Fruit fly (Drosophila melanogaster): ENCODE measurements around the gene CG32554.

DNA sequence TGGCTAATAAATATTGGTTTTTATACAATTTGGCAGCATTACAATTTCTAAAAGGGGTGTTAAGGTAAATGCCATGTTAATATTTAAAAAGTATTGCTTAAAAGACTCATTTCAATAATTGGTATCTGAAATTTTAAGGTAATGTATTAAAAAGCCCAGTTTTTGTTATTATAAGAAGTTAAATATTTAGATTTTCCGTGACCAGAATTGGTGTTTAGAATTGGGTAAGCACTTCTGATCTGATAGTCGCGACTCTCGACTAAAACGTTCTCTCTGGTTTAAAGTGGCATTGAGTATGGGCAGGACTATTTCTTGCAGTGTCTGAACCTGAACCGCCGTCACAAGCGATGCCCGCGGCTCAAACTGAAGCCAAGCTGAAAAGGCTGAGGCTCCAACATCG lies 36.0 kb downstream of the CG32554 start:
- TF ChIP-seq pan (optimal IDR thresholded peaks at IDR 0.05) (no peak), psq (optimal IDR thresholded peaks at IDR 0.05) (no peak), EcR (GFP tag; optimal IDR thresholded peaks at IDR 0.05) (no peak), Dll (optimal IDR thresholded peaks at IDR 0.05) (no peak)

Measured in whole organism.